Worm (Caenorhabditis elegans): ENCODE data around the gene T05A8.1.
"Not testable (repeated sequence)": the region's sequence is repeated elsewhere in the genome, so short reads cannot be mapped to it uniquely, and the experiment has no call there.

Gene T05A8.1

ce11 chrII:2665606-2666005 is 44.2 kb downstream of the T05A8.1 start, which contains the start of gene F22E5.22:
Gene F22E5.22 (plus strand): TSS chrII:2665906.
- TF ChIP-seq madf-10 (tag; optimal IDR thresholded peaks at IDR 0.05), result no peak
- TF ChIP-seq attf-5 (GFP tag; optimal IDR thresholded peaks at IDR 0.05), result no peak
- TF ChIP-seq athp-1 (tag; optimal IDR thresholded peaks at IDR 0.05), result no peak
- TF ChIP-seq nhr-27 (tag; optimal IDR thresholded peaks at IDR 0.05), result no peak

- not testable (repeated sequence) for TF ChIP-seq ztf-28 (GFP tag; IDR thresholded peaks at IDR 0.05); dpl-1 (GFP tag; optimal IDR thresholded peaks at IDR 0.05); ztf-22 (GFP tag; optimal IDR thresholded peaks at IDR 0.05)
Measured at ce11 chrII:2665081-2665480, 44.8 kb downstream of the T05A8.1 start, which contains the start of gene F22E5.2. Gene F22E5.2 (plus strand): TSS chrII:2665381.

- TF ChIP-seq Y67H2A.10 (GFP tag; conservative IDR thresholded peaks at IDR 0.05) (no peak), cebp-2 (GFP tag; IDR thresholded peaks at IDR 0.05) (no peak), hmg-20 (GFP tag; IDR thresholded peaks at IDR 0.05) (no peak), ceh-100 (GFP tag; IDR thresholded peaks at IDR 0.05) (no peak), sdz-38 (tag; optimal IDR thresholded peaks at IDR 0.05) (no peak), Y53F4B.3 (GFP tag; IDR thresholded peaks at IDR 0.05) (no peak), nfya-1 (tag; optimal IDR thresholded peaks at IDR 0.05; ENCODE audit: borderline replicate concordance, insufficient read depth) (no peak), K11D2.4 (GFP tag; IDR thresholded peaks at IDR 0.05) (no peak), sptf-2 (GFP tag; optimal IDR thresholded peaks at IDR 0.05) (no peak), Y56A3A.18 (GFP tag; IDR thresholded peaks at IDR 0.05) (no peak), Y53G8AR.9 (GFP tag; conservative IDR thresholded peaks at IDR 0.05) (no peak), dpl-1 (GFP tag; optimal IDR thresholded peaks at IDR 0.05) (no peak), nfya-2 (GFP tag; IDR thresholded peaks at IDR 0.05) (no peak)
Measured at ce11 chrII:2659364-2659763, 50.5 kb downstream of the T05A8.1 start, which contains the start of gene gcy-21. Gene gcy-21 (plus strand): TSS chrII:2659664.
